Worm (Caenorhabditis elegans): ENCODE results near the gene twk-8.

- peak; percentile 73 for TF ChIP-seq tbx-37 (GFP tag; conservative IDR thresholded peaks at IDR 0.05)
- no peak for TF ChIP-seq ama-1 (optimal IDR thresholded peaks at IDR 0.05)
- TF ChIP-seq tra-4 (tag; optimal IDR thresholded peaks at IDR 0.05): no peak
Observed at ce11 chrIV:9074244-9074723, 7.9 kb upstream of the twk-8 start, which contains the start of gene mppb-1.

All from whole organism, early embryonic.